Fruit fly (Drosophila melanogaster) whole organism, embryonic: ENCODE data around the gene CG3119.

ENCODE experiments used
- BtbVII ChIP-seq: fragments of 200-800 bp; sonication (Bioruptor generic); optimal IDR thresholded peaks from 3 replicates; lab custom pipeline; 2017; ENCODE audit warnings: missing biosample characterization, mild to moderate bottlenecking, missing genetic modification characterization
- CG10321 ChIP-seq: fragments of 200-800 bp; sonication (Bioruptor generic); IDR thresholded peaks from 2 replicates; pipeline ENCODE4 v1.3.6; 2022; ENCODE audit warnings: missing biosample characterization, missing genetic modification characterization
- CG10462 ChIP-seq: fragments of 200-800 bp; sonication (Bioruptor generic); optimal IDR thresholded peaks from 2 replicates; lab custom pipeline; 2016; ENCODE audit warnings: missing biosample characterization, missing genetic modification characterization
- CG11504 ChIP-seq: fragments of 200-800 bp; sonication (Bioruptor generic); optimal IDR thresholded peaks from 3 replicates; lab custom pipeline; 2019; ENCODE audit warnings: missing biosample characterization, mild to moderate bottlenecking, missing genetic modification characterization, moderate library complexity
- CG12236 ChIP-seq: fragments of 200-800 bp; sonication (Bioruptor generic); optimal IDR thresholded peaks from 2 replicates; lab custom pipeline; 2016; ENCODE audit warnings: missing biosample characterization, missing genetic modification characterization
- CG12299 ChIP-seq: fragments of 200-800 bp; sonication (Bioruptor generic); optimal IDR thresholded peaks from 2 replicates; lab custom pipeline; 2018; ENCODE audit warnings: missing biosample characterization, mild to moderate bottlenecking, missing genetic modification characterization
- CG14441 ChIP-seq: fragments of 200-800 bp; sonication (Bioruptor generic); IDR thresholded peaks from 2 replicates; pipeline ENCODE4 v1.3.6; 2022; ENCODE audit warnings: missing biosample characterization, missing genetic modification characterization
- CG15011 ChIP-seq: fragments of 200-800 bp; sonication (Bioruptor generic); optimal IDR thresholded peaks from 3 replicates; lab custom pipeline; 2018; ENCODE audit warnings: missing biosample characterization, mild to moderate bottlenecking, missing genetic modification characterization
- CG2712 ChIP-seq: fragments of 200-800 bp; optimal IDR thresholded peaks from 3 replicates; lab custom pipeline; 2019; ENCODE audit warnings: missing biosample characterization, mild to moderate bottlenecking, missing genetic modification characterization, moderate library complexity
- CG30431 ChIP-seq: fragments of 200-800 bp; sonication (Bioruptor generic); optimal IDR thresholded peaks from 2 replicates; lab custom pipeline; 2017; ENCODE audit warnings: missing biosample characterization, missing genetic modification characterization
- CG31365 ChIP-seq: fragments of 200-800 bp; sonication (Bioruptor generic); optimal IDR thresholded peaks from 2 replicates; lab custom pipeline; 2018; ENCODE audit warnings: missing biosample characterization, mild to moderate bottlenecking, missing genetic modification characterization
- CG32772 ChIP-seq: fragments of 200-800 bp; sonication (Bioruptor generic); IDR thresholded peaks from 2 replicates; pipeline ENCODE4 v1.3.6; 2022; ENCODE audit warnings: missing biosample characterization, missing genetic modification characterization
- CG33213 ChIP-seq: fragments of 200-800 bp; sonication (Bioruptor generic); optimal IDR thresholded peaks from 3 replicates; lab custom pipeline; 2016; ENCODE audit warnings: missing biosample characterization, missing genetic modification characterization
- CG34224 ChIP-seq: fragments of 200-800 bp; sonication (Bioruptor generic); IDR thresholded peaks from 3 replicates; pipeline ENCODE4 v1.3.6; 2022; ENCODE audit warnings: missing biosample characterization, missing genetic modification characterization; ENCODE audit not compliant: partially characterized antibody
- CG3838 ChIP-seq: fragments of 200-800 bp; sonication (Bioruptor generic); optimal IDR thresholded peaks from 3 replicates; lab custom pipeline; 2016; ENCODE audit warnings: missing biosample characterization, missing genetic modification characterization
- CG4707 ChIP-seq: fragments of 200-800 bp; sonication (Bioruptor generic); optimal IDR thresholded peaks from 2 replicates; lab custom pipeline; 2018; ENCODE audit warnings: missing biosample characterization, mild to moderate bottlenecking, missing genetic modification characterization, moderate library complexity
- CG6175 ChIP-seq: fragments of 200-800 bp; sonication (Bioruptor generic); IDR thresholded peaks from 3 replicates; pipeline ENCODE4 v1.3.6; 2022; ENCODE audit warnings: missing biosample characterization, missing genetic modification characterization
- CG6683 ChIP-seq: fragments of 200-800 bp; sonication (Bioruptor generic); optimal IDR thresholded peaks from 2 replicates; lab custom pipeline; 2017; ENCODE audit warnings: missing biosample characterization, mild to moderate bottlenecking, missing genetic modification characterization, missing genetic modification reagents
- CG8359 ChIP-seq: fragments of 200-800 bp; sonication (Bioruptor generic); optimal IDR thresholded peaks from 2 replicates; lab custom pipeline; 2017; ENCODE audit warnings: missing biosample characterization, mild to moderate bottlenecking, missing genetic modification characterization, borderline replicate concordance
- CG9932 ChIP-seq: fragments of 200-800 bp; sonication (Bioruptor generic); IDR thresholded peaks from 2 replicates; pipeline ENCODE4 v1.3.6; 2022; ENCODE audit warnings: missing biosample characterization, missing genetic modification characterization
- CHES-1-like ChIP-seq: fragments of 200-800 bp; sonication (Bioruptor generic); optimal IDR thresholded peaks from 2 replicates; lab custom pipeline; 2016; ENCODE audit warnings: missing biosample characterization, missing genetic modification characterization
- Dfd ChIP-seq, 2 experiments: fragments of >200 bp; optimal IDR thresholded peaks; 2 replicates each; lab custom pipeline; 2017; ENCODE audit warnings: missing biosample characterization in 2 of 2, missing genetic modification characterization in 2 of 2
- ERR ChIP-seq: fragments of 200-800 bp; sonication (Bioruptor generic); optimal IDR thresholded peaks from 2 replicates; lab custom pipeline; 2016; ENCODE audit warnings: missing biosample characterization, missing genetic modification characterization
- HLH3B ChIP-seq: fragments of 200-800 bp; sonication (Bioruptor generic); IDR thresholded peaks from 2 replicates; pipeline ENCODE4 v1.3.6; 2022; ENCODE audit warnings: missing biosample characterization, missing genetic modification characterization
- HLH4C ChIP-seq: fragments of 200-800 bp; sonication (Bioruptor generic); IDR thresholded peaks from 3 replicates; pipeline ENCODE4 v1.3.6; 2022; ENCODE audit warnings: missing biosample characterization, missing genetic modification characterization; ENCODE audit not compliant: partially characterized antibody
- HmgZ ChIP-seq: fragments of 200-800 bp; sonication (Bioruptor generic); optimal IDR thresholded peaks from 2 replicates; lab custom pipeline; 2018; ENCODE audit warnings: missing biosample characterization, mild to moderate bottlenecking, missing genetic modification characterization
- Nf-YB ChIP-seq: fragments of 200-800 bp; sonication (Bioruptor generic); optimal IDR thresholded peaks from 3 replicates; lab custom pipeline; 2019; ENCODE audit warnings: missing biosample characterization, mild to moderate bottlenecking, missing genetic modification characterization, moderate library complexity
- PHDP ChIP-seq: fragments of 200-800 bp; sonication (Bioruptor generic); optimal IDR thresholded peaks from 3 replicates; lab custom pipeline; 2018; ENCODE audit warnings: missing biosample characterization, mild to moderate bottlenecking, missing genetic modification characterization, moderate library complexity
- Pdp1 ChIP-seq, 2 experiments: fragments of 200-800 bp; sonication (Bioruptor generic); optimal IDR thresholded peaks; 3 replicates each; lab custom pipeline; 2016; ENCODE audit warnings: missing biosample characterization in 2 of 2, missing genetic modification characterization in 2 of 2, mild to moderate bottlenecking in 1 of 2, moderate library complexity in 1 of 2
- Ravus ChIP-seq: fragments of 200-800 bp; sonication (Bioruptor generic); IDR thresholded peaks from 2 replicates; pipeline ENCODE4 v1.3.6; 2022; ENCODE audit warnings: missing biosample characterization, missing genetic modification characterization
- Rfx ChIP-seq: fragments of 200-800 bp; sonication (Bioruptor generic); IDR thresholded peaks from 2 replicates; pipeline ENCODE4 v1.3.6; 2022; ENCODE audit warnings: missing biosample characterization, missing genetic modification characterization
- Sry-β ChIP-seq: fragments of 200-800 bp; sonication (Bioruptor generic); optimal IDR thresholded peaks from 2 replicates; lab custom pipeline; 2018; ENCODE audit warnings: missing biosample characterization, mild to moderate bottlenecking, missing genetic modification characterization, moderate library complexity
- Sry-δ ChIP-seq: fragments of 200-800 bp; sonication (Bioruptor generic); optimal IDR thresholded peaks from 2 replicates; lab custom pipeline; 2016; ENCODE audit warnings: missing biosample characterization, missing genetic modification characterization
- Vsx1 ChIP-seq: fragments of 200-800 bp; sonication (Bioruptor generic); optimal IDR thresholded peaks from 2 replicates; lab custom pipeline; 2017; ENCODE audit warnings: missing biosample characterization, mild to moderate bottlenecking, missing genetic modification characterization, missing genetic modification reagents
- croc ChIP-seq: fragments of 200-800 bp; sonication (Bioruptor generic); conservative IDR thresholded peaks from 3 replicates; pipeline ENCODE4 v1.3.6; 2022; ENCODE audit warnings: missing biosample characterization, missing genetic modification characterization
- crp ChIP-seq, 2 experiments: fragments of 200-800 bp; sonication (Bioruptor generic); optimal IDR thresholded peaks; 2 replicates in 1 of 2; 3 replicates in 1 of 2; lab custom pipeline; 2017; ENCODE audit warnings: missing biosample characterization in 2 of 2, missing genetic modification characterization in 2 of 2, mild to moderate bottlenecking in 1 of 2, moderate library complexity in 1 of 2
- eyg ChIP-seq: fragments of 200-800 bp; sonication (Bioruptor generic); optimal IDR thresholded peaks from 3 replicates; lab custom pipeline; 2016; ENCODE audit warnings: missing biosample characterization, missing genetic modification characterization
- inv ChIP-seq: fragments of 200-800 bp; sonication (Bioruptor generic); IDR thresholded peaks from 2 replicates; pipeline ENCODE4 v1.3.6; 2022; ENCODE audit warnings: missing biosample characterization, missing genetic modification characterization; ENCODE audit not compliant: partially characterized antibody
- ken ChIP-seq: fragments of 200-800 bp; sonication (Bioruptor generic); IDR thresholded peaks from 3 replicates; pipeline ENCODE4 v1.3.6; 2022; ENCODE audit warnings: missing biosample characterization, missing genetic modification characterization
- klu ChIP-seq: fragments of 200-800 bp; sonication (Bioruptor generic); IDR thresholded peaks from 2 replicates; pipeline ENCODE4 v1.3.6; 2022; ENCODE audit warnings: missing biosample characterization, missing genetic modification characterization
- lilli ChIP-seq: fragments of 200-800 bp; sonication (Bioruptor generic); optimal IDR thresholded peaks from 3 replicates; lab custom pipeline; 2016; ENCODE audit warnings: missing biosample characterization, missing genetic modification characterization
- psq ChIP-seq: fragments of 200-800 bp; sonication (Bioruptor generic); optimal IDR thresholded peaks from 2 replicates; lab custom pipeline; 2017; ENCODE audit warnings: missing biosample characterization, missing genetic modification characterization
- pum ChIP-seq: fragments of 200-800 bp; sonication (Bioruptor generic); optimal IDR thresholded peaks from 2 replicates; lab custom pipeline; 2016; ENCODE audit warnings: missing biosample characterization, missing genetic modification characterization
- run ChIP-seq: fragments of 200-800 bp; sonication (Bioruptor generic); optimal IDR thresholded peaks from 3 replicates; lab custom pipeline; 2018; ENCODE audit warnings: missing biosample characterization, mild to moderate bottlenecking, missing genetic modification characterization
- sisA ChIP-seq: fragments of 200-800 bp; sonication (Bioruptor generic); IDR thresholded peaks from 2 replicates; pipeline ENCODE4 v1.3.6; 2022; ENCODE audit warnings: missing biosample characterization, missing genetic modification characterization
- trem ChIP-seq: fragments of 200-800 bp; optimal IDR thresholded peaks from 3 replicates; lab custom pipeline; 2019; ENCODE audit warnings: missing biosample characterization, mild to moderate bottlenecking, missing genetic modification characterization, moderate library complexity
- tx ChIP-seq: fragments of 200-800 bp; sonication (Bioruptor generic); optimal IDR thresholded peaks from 2 replicates; lab custom pipeline; 2016; ENCODE audit warnings: missing biosample characterization, missing genetic modification characterization
- zfh1 ChIP-seq: fragments of 200-800 bp; sonication (Bioruptor generic); IDR thresholded peaks from 3 replicates; pipeline ENCODE4 v1.3.6; 2022; ENCODE audit warnings: missing biosample characterization, missing genetic modification characterization

The CG3119 gene

dm6 chr2L:2884683-2885502, 47.3 kb upstream of the CG3119 start (continued):
- TF ChIP-seq CG11504 (tag; lab: Kevin White, UChicago) = peak; percentile 41
- peak; percentile 69 for TF ChIP-seq CG14441 (GFP tag; lab: Robert Waterston, UW)
- no peak for TF ChIP-seq psq
- 0 out of 2 replicates have a peak, but pooled peaks have one; percentile 10 for TF ChIP-seq HLH3B
- TF ChIP-seq zfh1 (GFP tag; lab: Robert Waterston, UW) = peak; percentile 64; the same call in 2 of the 3 replicates
- peak; percentile 78 for TF ChIP-seq CHES-1-like
- no peak for TF ChIP-seq eyg (GFP tag; lab: Kevin White, UChicago)
- TF ChIP-seq HLH4C (GFP tag; lab: Robert Waterston, UW) = peak; percentile 44; the same call in 1 of the 3 replicates
- no peak for TF ChIP-seq ERR (GFP tag; lab: Kevin White, UChicago)
- TF ChIP-seq CG33213 (GFP tag; lab: Kevin White, UChicago) = peak; percentile 58
- TF ChIP-seq CG31365 (tag; lab: Kevin White, UChicago) = peak; percentile 44
- TF ChIP-seq croc (GFP tag; lab: Robert Waterston, UW) = no peak
- TF ChIP-seq Pdp1 (GFP tag; optimal IDR thresholded peaks at IDR 0.05; lab: Kevin White, UChicago) = peak in 1 of 2 experiments; percentile 14
- no peak for TF ChIP-seq CG4707 (GFP tag; lab: Kevin White, UChicago)
- TF ChIP-seq CG10462 (GFP tag; lab: Kevin White, UChicago) = no peak
- no peak for TF ChIP-seq pum (GFP tag; lab: Kevin White, UChicago)
- peak; percentile 65; the same call in 2 of the 3 replicates for TF ChIP-seq ken (GFP tag; lab: Robert Waterston, UW)
- TF ChIP-seq HmgZ = peak; percentile 69
- peak; percentile 34 for TF ChIP-seq trem (tag; lab: Kevin White, UChicago)
- no peak for TF ChIP-seq CG12236 (GFP tag; lab: Kevin White, UChicago)
- no peak for TF ChIP-seq CG3838 (GFP tag; lab: Kevin White, UChicago)
- TF ChIP-seq PHDP (tag; lab: Kevin White, UChicago) = peak; percentile 33
- no peak for TF ChIP-seq CG15011 (GFP tag; lab: Kevin White, UChicago)
- TF ChIP-seq BtbVII (GFP tag; lab: Kevin White, UChicago) = no peak
- no peak for TF ChIP-seq CG6683
- TF ChIP-seq Sry-δ = no peak
- peak; percentile 51 for TF ChIP-seq CG34224
- TF ChIP-seq sisA = no peak; the same call in 1 of the 2 replicates
- peak; percentile 20 for TF ChIP-seq run
- TF ChIP-seq CG12299 (tag; lab: Kevin White, UChicago) = no peak
- TF ChIP-seq Ravus (GFP tag; lab: Robert Waterston, UW) = no peak
- TF ChIP-seq tx (GFP tag; lab: Kevin White, UChicago) = peak; percentile 0
- TF ChIP-seq lilli (GFP tag; lab: Kevin White, UChicago) = no peak
- peak; percentile 91 to 99 for TF ChIP-seq crp (GFP tag; optimal IDR thresholded peaks at IDR 0.05; lab: Kevin White, UChicago)
- no peak for TF ChIP-seq CG8359
- TF ChIP-seq Sry-β (GFP tag; lab: Kevin White, UChicago) = peak; percentile 61
- TF ChIP-seq Nf-YB = no peak
- peak; percentile 55; the same call in 1 of the 3 replicates for TF ChIP-seq CG6175 (GFP tag; lab: Robert Waterston, UW)
- no peak for TF ChIP-seq Dfd (GFP tag; optimal IDR thresholded peaks at IDR 0.05; lab: Kevin White, UChicago)
- peak; percentile 79 for TF ChIP-seq Rfx
- 0 out of 2 replicates have a peak, but pooled peaks have one; percentile 18 for TF ChIP-seq inv (GFP tag; lab: Robert Waterston, UW)
- TF ChIP-seq CG30431 = no peak
- TF ChIP-seq CG32772 (GFP tag; lab: Robert Waterston, UW) = 0 out of 2 replicates have a peak, but pooled peaks have one; percentile 7
- TF ChIP-seq Vsx1 (GFP tag; lab: Kevin White, UChicago) = no peak
- TF ChIP-seq klu (GFP tag; lab: Robert Waterston, UW) = peak; percentile 77
- peak; percentile 81 for TF ChIP-seq CG9932 (GFP tag; lab: Robert Waterston, UW)
- peak; percentile 52 for TF ChIP-seq CG2712 (tag; lab: Kevin White, UChicago)
- TF ChIP-seq CG10321 (GFP tag; lab: Robert Waterston, UW) = no peak
